Worm (Caenorhabditis elegans): Measurements from ENCODE around the gene asb-2.

ce11 chrX:4513657-4514143, 44.1 kb downstream of the asb-2 start, which contains the start of gene spr-3:
- TF ChIP-seq vab-7 (GFP tag; IDR thresholded peaks at IDR 0.05) (no peak), gei-8 (GFP tag; optimal IDR thresholded peaks at IDR 0.05) (no peak), skn-1 (tag; optimal IDR thresholded peaks at IDR 0.05) (no peak), nhr-11 (tag; optimal IDR thresholded peaks at IDR 0.05) (no peak), daf-12 (tag; optimal IDR thresholded peaks at IDR 0.05) (no peak), mxl-3 (GFP tag; optimal IDR thresholded peaks at IDR 0.05) (peak; percentile 27), snpc-4 (tag; optimal IDR thresholded peaks at IDR 0.05) (no peak), nhr-25 (tag; optimal IDR thresholded peaks at IDR 0.05; ENCODE audit: borderline replicate concordance, insufficient read depth) (no peak), mdl-1 (tag; optimal IDR thresholded peaks at IDR 0.05) (no peak), nhr-6 (tag; optimal IDR thresholded peaks at IDR 0.05) (no peak), ztf-11 (tag; optimal IDR thresholded peaks at IDR 0.05) (no peak), F49E8.2 (tag; optimal IDR thresholded peaks at IDR 0.05; ENCODE audit: borderline replicate concordance) (no peak), zag-1 (tag; optimal IDR thresholded peaks at IDR 0.05) (no peak)
